Fruit fly (Drosophila melanogaster) whole organism, embryonic: Measurements from ENCODE around the gene CG34117.

Experiments
- Aef1 ChIP-seq: fragments of 200-800 bp; sonication (Bioruptor generic); IDR thresholded peaks from 3 replicates; pipeline ENCODE4 v1.3.6; 2022; ENCODE audit warnings: missing biosample characterization, missing genetic modification characterization
- Atf-2 ChIP-seq: fragments of 200-800 bp; sonication (Bioruptor generic); optimal IDR thresholded peaks from 2 replicates; lab custom pipeline; 2016; ENCODE audit warnings: missing biosample characterization, missing genetic modification characterization
- CG10267 ChIP-seq: fragments of 200-800 bp; sonication (Bioruptor generic); optimal IDR thresholded peaks from 2 replicates; lab custom pipeline; 2018; ENCODE audit warnings: missing biosample characterization, mild to moderate bottlenecking, missing genetic modification characterization, moderate library complexity
- CG10654 ChIP-seq: fragments of 200-800 bp; sonication (Bioruptor generic); optimal IDR thresholded peaks from 2 replicates; lab custom pipeline; 2016; ENCODE audit warnings: missing biosample characterization, missing genetic modification characterization
- CG11093 ChIP-seq: fragments of 200-800 bp; sonication (Bioruptor generic); IDR thresholded peaks from 3 replicates; pipeline ENCODE4 v1.3.6; 2022; ENCODE audit warnings: missing biosample characterization, missing genetic modification characterization
- CG11456 ChIP-seq: fragments of 200-800 bp; sonication (Bioruptor generic); IDR thresholded peaks from 3 replicates; pipeline ENCODE4 v1.3.6; 2022; ENCODE audit warnings: missing biosample characterization, missing genetic modification characterization
- CG12659 ChIP-seq: fragments of 200-800 bp; sonication (Bioruptor generic); optimal IDR thresholded peaks from 3 replicates; lab custom pipeline; 2017; ENCODE audit warnings: mild to moderate bottlenecking, missing biosample characterization, missing genetic modification reagents, missing genetic modification characterization
- CG12744 ChIP-seq: fragments of 200-800 bp; sonication (Bioruptor generic); optimal IDR thresholded peaks from 2 replicates; lab custom pipeline; 2016; ENCODE audit warnings: missing biosample characterization, missing genetic modification characterization
- CG14050 ChIP-seq: fragments of 200-800 bp; sonication (Bioruptor generic); IDR thresholded peaks from 3 replicates; pipeline ENCODE4 v1.3.6; 2022; ENCODE audit warnings: missing biosample characterization, missing genetic modification characterization
- CG15073 ChIP-seq: fragments of 200-800 bp; sonication (Bioruptor generic); optimal IDR thresholded peaks from 2 replicates; lab custom pipeline; 2016; ENCODE audit warnings: missing biosample characterization, missing genetic modification characterization
- CG1647 ChIP-seq: fragments of 200-800 bp; sonication (Bioruptor generic); optimal IDR thresholded peaks from 3 replicates; lab custom pipeline; 2016; ENCODE audit warnings: missing biosample characterization, missing genetic modification characterization
- CG16779 ChIP-seq: fragments of 200-800 bp; sonication (Bioruptor generic); IDR thresholded peaks from 2 replicates; pipeline ENCODE4 v1.3.6; 2022; ENCODE audit warnings: missing biosample characterization, missing genetic modification characterization
- CG16863 ChIP-seq: fragments of 200-800 bp; sonication (Bioruptor generic); optimal IDR thresholded peaks from 3 replicates; lab custom pipeline; 2016; ENCODE audit warnings: missing biosample characterization, missing genetic modification characterization
- CG17328 ChIP-seq: fragments of 200-800 bp; sonication (Bioruptor generic); IDR thresholded peaks from 2 replicates; pipeline ENCODE4 v1.3.6; 2022; ENCODE audit warnings: missing biosample characterization, missing genetic modification characterization
- CG17385 ChIP-seq: fragments of 200-800 bp; sonication (Bioruptor generic); optimal IDR thresholded peaks from 3 replicates; lab custom pipeline; 2018; ENCODE audit warnings: missing biosample characterization, mild to moderate bottlenecking, missing genetic modification characterization
- CG18599 ChIP-seq: fragments of 200-800 bp; sonication (Bioruptor generic); optimal IDR thresholded peaks from 3 replicates; lab custom pipeline; 2017; ENCODE audit warnings: missing biosample characterization, missing genetic modification characterization, mild to moderate bottlenecking, moderate library complexity, missing genetic modification reagents
- CG2875 ChIP-seq: fragments of 200-800 bp; sonication (Bioruptor generic); optimal IDR thresholded peaks from 2 replicates; lab custom pipeline; 2017; ENCODE audit warnings: missing biosample characterization, mild to moderate bottlenecking, missing genetic modification characterization, missing genetic modification reagents
- CG4424 ChIP-seq: fragments of 200-800 bp; sonication (Bioruptor generic); optimal IDR thresholded peaks from 3 replicates; lab custom pipeline; 2016; ENCODE audit warnings: missing biosample characterization, missing genetic modification characterization
- CG4707 ChIP-seq: fragments of 200-800 bp; sonication (Bioruptor generic); optimal IDR thresholded peaks from 2 replicates; lab custom pipeline; 2018; ENCODE audit warnings: missing biosample characterization, mild to moderate bottlenecking, missing genetic modification characterization, moderate library complexity
- CG5245 ChIP-seq: fragments of 200-800 bp; sonication (Bioruptor generic); optimal IDR thresholded peaks from 3 replicates; lab custom pipeline; 2016; ENCODE audit warnings: missing biosample characterization, missing genetic modification characterization
- CG7928 ChIP-seq: fragments of 200-800 bp; sonication (Bioruptor generic); optimal IDR thresholded peaks from 2 replicates; lab custom pipeline; 2017; ENCODE audit warnings: missing biosample characterization, mild to moderate bottlenecking, missing genetic modification characterization
- CG8478 ChIP-seq: fragments of >200 bp; optimal IDR thresholded peaks from 2 replicates; lab custom pipeline; 2018
- CG9215 ChIP-seq: fragments of 200-800 bp; sonication (Bioruptor generic); IDR thresholded peaks from 2 replicates; pipeline ENCODE4 v1.3.6; 2022; ENCODE audit warnings: missing biosample characterization, missing genetic modification characterization
- CG9876 ChIP-seq: fragments of 200-800 bp; sonication (Bioruptor generic); optimal IDR thresholded peaks from 2 replicates; lab custom pipeline; 2016; ENCODE audit warnings: missing biosample characterization, missing genetic modification characterization
- Dref ChIP-seq: fragments of 200-800 bp; sonication (Bioruptor generic); IDR thresholded peaks from 2 replicates; pipeline ENCODE4 v1.3.6; 2022; ENCODE audit warnings: missing biosample characterization, missing genetic modification characterization
- Gsc ChIP-seq: fragments of 200-800 bp; sonication (Bioruptor generic); IDR thresholded peaks from 2 replicates; pipeline ENCODE4 v1.3.6; 2022; ENCODE audit warnings: missing biosample characterization, missing genetic modification characterization
- HmgD ChIP-seq: fragments of 200-800 bp; sonication (Bioruptor generic); optimal IDR thresholded peaks from 3 replicates; lab custom pipeline; 2016; ENCODE audit warnings: missing biosample characterization, missing genetic modification characterization
- MTF-1 ChIP-seq: fragments of 200-800 bp; sonication (Bioruptor generic); optimal IDR thresholded peaks from 2 replicates; lab custom pipeline; 2018; ENCODE audit warnings: missing biosample characterization, mild to moderate bottlenecking, missing genetic modification characterization, borderline replicate concordance
- Med ChIP-seq: fragments of 200-800 bp; sonication (Bioruptor generic); peaks from one replicate; lab custom pipeline; 2016; ENCODE audit warnings: missing biosample characterization, missing genetic modification characterization, mild to moderate bottlenecking, inconsistent platforms, moderate library complexity
- NfI ChIP-seq: fragments of 200-800 bp; sonication (Bioruptor generic); optimal IDR thresholded peaks from 3 replicates; lab custom pipeline; 2018; ENCODE audit warnings: missing biosample characterization, mild to moderate bottlenecking, missing genetic modification characterization, moderate library complexity
- Ssrp ChIP-seq: fragments of 200-800 bp; sonication (Bioruptor generic); optimal IDR thresholded peaks from 2 replicates; lab custom pipeline; 2018; ENCODE audit warnings: missing biosample characterization, mild to moderate bottlenecking, missing genetic modification characterization, moderate library complexity
- Stat92E ChIP-seq, 3 experiments: fragments of >200 bp in 2 of 3; fragments of 200-800 bp in 1 of 3; sonication (Bioruptor generic) in 1 of 3; optimal IDR thresholded peaks; 2 replicates each; lab custom pipeline; 2017 to 2019; ENCODE audit warnings: missing biosample characterization in 3 of 3, missing genetic modification characterization in 3 of 3, mild to moderate bottlenecking in 1 of 3, moderate library complexity in 1 of 3
- Trl ChIP-seq, 3 experiments: fragments of >200 bp in 2 of 3; fragments of 200-800 bp in 1 of 3; sonication (Bioruptor generic) in 1 of 3; optimal IDR thresholded peaks; 2 replicates in 1 of 3; 3 replicates in 2 of 3; lab custom pipeline; 2016 to 2017; ENCODE audit warnings: missing biosample characterization in 1 of 3, missing genetic modification characterization in 1 of 3
- ap ChIP-seq: fragments of 200-800 bp; sonication (Bioruptor generic); IDR thresholded peaks from 2 replicates; pipeline ENCODE4 v1.3.6; 2022; ENCODE audit warnings: missing biosample characterization, missing genetic modification characterization
- ash1 ChIP-seq: fragments of 200-800 bp; sonication (Bioruptor generic); optimal IDR thresholded peaks from 2 replicates; lab custom pipeline; 2018; ENCODE audit warnings: missing biosample characterization, mild to moderate bottlenecking, missing genetic modification characterization
- ci ChIP-seq: fragments of 200-800 bp; sonication (Bioruptor generic); IDR thresholded peaks from 3 replicates; pipeline ENCODE4 v1.3.6; 2022; ENCODE audit warnings: missing biosample characterization, missing genetic modification characterization
- en ChIP-seq: fragments of 200-800 bp; sonication (Bioruptor generic); optimal IDR thresholded peaks from 2 replicates; lab custom pipeline; 2016; ENCODE audit warnings: missing biosample characterization, missing genetic modification characterization
- ind ChIP-seq: fragments of 200-800 bp; sonication (Bioruptor generic); optimal IDR thresholded peaks from 3 replicates; lab custom pipeline; 2016; ENCODE audit warnings: missing biosample characterization, missing genetic modification characterization
- kay ChIP-seq: fragments of 200-800 bp; sonication (Bioruptor generic); optimal IDR thresholded peaks from 2 replicates; lab custom pipeline; 2016; ENCODE audit warnings: missing biosample characterization, missing genetic modification characterization
- lola ChIP-seq, 3 experiments: fragments of >200 bp in 2 of 3; fragments of 200-800 bp in 1 of 3; sonication (Bioruptor generic) in 1 of 3; optimal IDR thresholded peaks; 2 replicates each; lab custom pipeline; 2017 to 2019; ENCODE audit warnings: missing biosample characterization in 3 of 3, missing genetic modification characterization in 3 of 3, mild to moderate bottlenecking in 1 of 3, moderate library complexity in 1 of 3
- nau ChIP-seq: fragments of 200-800 bp; sonication (Bioruptor generic); optimal IDR thresholded peaks from 3 replicates; lab custom pipeline; 2017; ENCODE audit warnings: missing biosample characterization, mild to moderate bottlenecking, missing genetic modification characterization, missing genetic modification reagents
- otp ChIP-seq: fragments of 200-800 bp; sonication (Bioruptor generic); IDR thresholded peaks from 3 replicates; pipeline ENCODE4, ENCODE4 v1.3.6; 2022; ENCODE audit warnings: missing biosample characterization, missing genetic modification characterization
- peb ChIP-seq: fragments of 200-800 bp; sonication (Bioruptor generic); IDR thresholded peaks from 2 replicates; pipeline ENCODE4 v1.3.6; 2022; ENCODE audit warnings: missing biosample characterization, missing genetic modification characterization
- pfk ChIP-seq: fragments of 200-800 bp; sonication (Bioruptor generic); optimal IDR thresholded peaks from 2 replicates; lab custom pipeline; 2018; ENCODE audit warnings: missing biosample characterization, mild to moderate bottlenecking, missing genetic modification characterization, moderate library complexity
- pita ChIP-seq: fragments of 200-800 bp; sonication (Bioruptor generic); optimal IDR thresholded peaks from 2 replicates; lab custom pipeline; 2017; ENCODE audit warnings: missing biosample characterization, mild to moderate bottlenecking, missing genetic modification characterization
- repo ChIP-seq: fragments of 200-800 bp; sonication (Bioruptor generic); optimal IDR thresholded peaks from 2 replicates; lab custom pipeline; 2016; ENCODE audit warnings: missing biosample characterization, missing genetic modification characterization
- sens-2 ChIP-seq: fragments of 200-800 bp; sonication (Bioruptor generic); IDR thresholded peaks from 2 replicates; pipeline ENCODE4 v1.3.6; 2022; ENCODE audit warnings: missing biosample characterization, missing genetic modification characterization
- wor ChIP-seq: fragments of 200-800 bp; sonication (Bioruptor generic); IDR thresholded peaks from 2 replicates; pipeline ENCODE4 v1.3.6; 2022; ENCODE audit warnings: missing biosample characterization, missing genetic modification characterization
- zen ChIP-seq: fragments of 200-800 bp; sonication (Bioruptor generic); optimal IDR thresholded peaks from 3 replicates; lab custom pipeline; 2018; ENCODE audit warnings: missing biosample characterization, mild to moderate bottlenecking, missing genetic modification characterization, moderate library complexity

The CG34117 gene

DNA sequence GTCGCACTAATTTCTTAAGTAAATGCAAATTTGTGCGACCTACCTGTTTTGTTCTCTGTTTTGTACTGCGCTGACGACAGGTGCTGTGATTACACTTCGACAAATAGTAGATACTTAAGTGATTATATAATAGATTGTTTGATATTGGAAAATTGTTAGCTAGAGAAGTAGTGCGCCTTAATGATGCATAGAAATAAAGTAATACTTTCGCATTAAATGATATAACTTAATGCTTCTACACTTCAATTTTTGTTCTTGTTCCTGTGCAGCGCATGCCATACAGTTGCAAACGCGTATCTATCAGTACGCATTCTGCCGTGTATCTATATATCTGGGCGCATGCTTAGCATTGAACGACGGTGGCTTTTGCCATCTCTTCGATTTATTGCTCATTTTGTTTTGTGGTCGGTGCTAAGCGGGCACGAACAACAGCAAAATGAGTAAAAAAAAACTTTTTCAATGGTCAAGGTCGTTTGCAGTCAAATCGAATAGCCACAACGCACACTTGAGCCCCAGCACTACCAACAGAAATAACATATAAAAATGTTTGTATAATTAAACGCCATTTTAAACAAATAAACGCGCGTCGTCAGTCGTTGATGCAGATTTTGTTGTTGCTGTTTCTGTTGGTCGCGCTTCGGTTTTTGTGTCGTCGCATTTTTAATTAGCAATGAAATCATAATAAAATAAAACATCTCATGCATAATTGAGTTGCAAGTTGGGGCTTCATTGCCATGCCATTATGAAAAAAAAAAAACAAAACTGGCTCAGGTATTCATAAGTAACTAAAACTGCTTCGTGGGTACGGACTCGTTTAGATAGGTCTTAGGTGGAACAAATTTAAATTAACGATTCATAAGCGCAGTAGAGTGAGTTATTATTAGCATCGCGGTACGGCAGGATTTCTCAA is 30.7 kb upstream of the CG34117 start (continued):
- no peak for TF ChIP-seq CG2875 (GFP tag; lab: Kevin White, UChicago)
- no peak for TF ChIP-seq CG11093 (GFP tag; lab: Robert Waterston, UW)
- TF ChIP-seq zen (tag; lab: Kevin White, UChicago), result no peak
- peak; percentile 50 for TF ChIP-seq CG18599 (GFP tag; lab: Kevin White, UChicago)
- TF ChIP-seq kay (GFP tag; lab: Kevin White, UChicago), result no peak
- no peak for TF ChIP-seq CG1647 (GFP tag; lab: Kevin White, UChicago)
- TF ChIP-seq CG9876 (GFP tag; lab: Kevin White, UChicago), result no peak
- TF ChIP-seq CG16863 (GFP tag; lab: Kevin White, UChicago), result no peak
- TF ChIP-seq nau (GFP tag; lab: Kevin White, UChicago), result no peak
- TF ChIP-seq CG4424 (GFP tag; lab: Kevin White, UChicago), result no peak
- no peak for TF ChIP-seq CG5245
- no peak for TF ChIP-seq sens-2
- no peak for TF ChIP-seq HmgD (GFP tag; lab: Kevin White, UChicago)
- no peak for TF ChIP-seq ash1 (GFP tag; lab: Kevin White, UChicago)
- peak; percentile 36 for TF ChIP-seq CG12659 (GFP tag; lab: Kevin White, UChicago)
- no peak for TF ChIP-seq otp
- no peak for TF ChIP-seq pfk (GFP tag; lab: Kevin White, UChicago)
- peak; percentile 40 for TF ChIP-seq CG17385 (GFP tag; lab: Kevin White, UChicago)
- no peak for TF ChIP-seq CG15073 (GFP tag; lab: Kevin White, UChicago)
- TF ChIP-seq peb (GFP tag; lab: Robert Waterston, UW), result no peak
- no peak for TF ChIP-seq Aef1 (GFP tag; lab: Robert Waterston, UW)
- no peak; the same call in 1 of the 2 replicates for TF ChIP-seq CG9215
- TF ChIP-seq CG17328, result no peak
- TF ChIP-seq MTF-1 (GFP tag; lab: Kevin White, UChicago), result no peak
- no peak for TF ChIP-seq CG8478 (lab: Kevin White, UChicago)
- TF ChIP-seq wor, result no peak
- TF ChIP-seq CG14050 (GFP tag; lab: Robert Waterston, UW), result no peak; the same call in 2 of the 3 replicates
- TF ChIP-seq CG16779 (GFP tag; lab: Robert Waterston, UW), result peak; percentile 19; the same call in 1 of the 2 replicates
- TF ChIP-seq Trl (optimal IDR thresholded peaks at IDR 0.05; lab: Kevin White, UChicago), result no peak
- TF ChIP-seq Trl (GFP tag; optimal IDR thresholded peaks at IDR 0.05; lab: Kevin White, UChicago), result no peak
- TF ChIP-seq en (GFP tag; lab: Kevin White, UChicago), result no peak
- no peak for TF ChIP-seq CG12744
- no peak for TF ChIP-seq pita (GFP tag; lab: Kevin White, UChicago)
- TF ChIP-seq CG10267, result no peak
- no peak for TF ChIP-seq CG4707 (GFP tag; lab: Kevin White, UChicago)
- peak; percentile 1 for TF ChIP-seq ind (GFP tag; lab: Kevin White, UChicago)
- no peak for TF ChIP-seq lola (GFP tag; optimal IDR thresholded peaks at IDR 0.05; lab: Kevin White, UChicago)
- no peak for TF ChIP-seq repo (GFP tag; lab: Kevin White, UChicago)
- TF ChIP-seq Atf-2 (GFP tag; lab: Kevin White, UChicago), result peak; percentile 6
- TF ChIP-seq ap (GFP tag; lab: Robert Waterston, UW), result no peak
- TF ChIP-seq ci (GFP tag; lab: Robert Waterston, UW), result 0 out of 3 replicates have a peak, but pooled peaks have one; percentile 19
- TF ChIP-seq Gsc (GFP tag; lab: Robert Waterston, UW), result no peak
- TF ChIP-seq Stat92E (GFP tag; optimal IDR thresholded peaks at IDR 0.05; lab: Kevin White, UChicago), result no peak
- TF ChIP-seq Dref, result no peak
- no peak for TF ChIP-seq Ssrp (tag; lab: Kevin White, UChicago)
- TF ChIP-seq Med (GFP tag; lab: Kevin White, UChicago), result peak; percentile 87
- peak; percentile 50 for TF ChIP-seq NfI (GFP tag; lab: Kevin White, UChicago)
- TF ChIP-seq CG7928 (GFP tag; lab: Kevin White, UChicago), result no peak
- TF ChIP-seq CG11456 (GFP tag; lab: Robert Waterston, UW), result no peak
- TF ChIP-seq CG10654, result no peak
